Worm (Caenorhabditis elegans) whole organism, dauer: Measurements from ENCODE around the gene pitr-2.

Source experiments
- unc-62 ChIP-seq: sonication (generic microtip); optimal IDR thresholded peaks from 2 replicates; lab custom pipeline; 2017; ENCODE audit warnings: missing biosample characterization, missing genetic modification reagents, missing genetic modification characterization

The pitr-2 gene

DNA sequence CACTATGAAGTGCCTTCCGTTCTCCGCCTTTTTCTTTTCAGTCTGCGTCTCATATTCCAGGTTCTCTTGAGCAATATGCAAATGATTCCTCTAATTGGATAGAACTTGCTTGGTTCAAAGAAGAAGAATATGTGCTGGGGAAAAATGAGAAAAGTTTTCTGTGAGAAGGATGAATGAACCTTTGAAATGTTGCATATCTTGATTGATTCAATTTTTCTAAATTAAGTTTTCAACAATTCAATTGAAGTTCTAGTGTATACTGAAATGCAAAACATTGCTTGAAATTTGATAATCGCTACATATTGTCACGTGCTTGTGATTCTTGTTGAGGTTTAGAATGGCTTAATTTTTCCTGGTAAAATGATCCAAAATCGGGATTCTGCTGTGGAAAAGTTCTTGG, 20.1 kb upstream of the pitr-2 start:
- no peak for TF ChIP-seq unc-62 (GFP tag; lab: Kevin White, UChicago)

DNA sequence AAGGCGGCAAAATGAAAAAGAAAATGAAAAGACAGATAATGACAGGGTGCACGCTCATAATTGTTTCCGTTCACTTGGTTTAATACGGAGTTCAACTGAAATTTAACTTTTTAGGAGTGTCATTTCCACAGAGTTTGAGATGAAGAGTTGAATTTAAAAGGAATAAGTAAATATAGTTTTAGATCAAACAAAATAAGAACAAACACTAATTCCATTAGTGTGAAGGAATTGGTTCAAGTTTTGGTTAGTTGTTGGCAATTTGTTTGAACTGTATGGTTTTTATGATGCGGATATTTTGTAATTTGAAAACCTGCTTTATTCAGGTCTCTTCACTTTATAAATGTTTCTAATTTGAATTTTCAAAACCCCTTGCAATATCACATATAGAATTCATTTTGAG, 19.2 kb upstream of the pitr-2 start, which contains the start of gene B0222.15:
TSS of gene B0222.15 (minus strand) at position 101 of the 400 bp plus-strand sequence.
- TF ChIP-seq unc-62 (GFP tag; lab: Kevin White, UChicago) = no peak

DNA sequence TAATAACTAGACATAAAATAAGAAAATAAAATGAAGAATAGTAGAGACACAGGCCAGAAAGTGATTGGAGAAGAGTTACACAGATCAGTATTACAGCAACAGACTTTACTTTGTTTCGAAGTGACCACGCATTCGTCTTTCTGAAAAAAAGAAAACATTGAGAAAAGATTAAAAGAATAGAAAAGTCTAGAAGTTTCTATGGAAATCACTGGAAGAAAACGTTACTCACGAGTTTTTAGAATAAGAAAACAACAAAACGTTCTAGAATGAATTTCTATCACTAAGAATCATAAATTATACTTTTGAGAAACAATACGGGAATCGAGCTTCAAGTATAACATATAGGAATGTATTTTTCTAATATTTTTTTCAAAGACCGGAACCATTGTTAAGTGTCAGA, 18.1 kb upstream of the pitr-2 start:
- no peak for TF ChIP-seq unc-62 (GFP tag; lab: Kevin White, UChicago)

DNA sequence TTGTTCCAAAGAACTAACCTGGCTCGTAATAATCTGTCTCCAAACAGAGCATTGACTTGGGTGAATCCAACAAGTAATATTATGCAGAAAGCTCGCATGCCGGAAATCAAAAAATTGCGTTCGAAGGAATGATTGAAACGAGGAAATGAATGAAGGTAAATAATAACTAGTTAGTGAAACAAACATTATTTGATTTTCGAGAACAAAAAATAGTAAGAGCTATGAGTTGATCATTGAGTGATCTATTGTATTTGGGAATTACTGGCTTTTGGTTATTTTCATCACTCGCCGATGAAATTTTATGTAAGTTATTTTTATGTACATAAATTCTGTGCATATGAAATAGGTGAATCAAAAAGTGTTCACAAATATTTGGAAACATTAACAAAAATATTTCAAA, 17.3 kb upstream of the pitr-2 start, which contains the start of gene B0222.5:
TSS of gene B0222.5 (minus strand) at position 101 of the 400 bp plus-strand sequence.
- no peak for TF ChIP-seq unc-62 (GFP tag; lab: Kevin White, UChicago)

DNA sequence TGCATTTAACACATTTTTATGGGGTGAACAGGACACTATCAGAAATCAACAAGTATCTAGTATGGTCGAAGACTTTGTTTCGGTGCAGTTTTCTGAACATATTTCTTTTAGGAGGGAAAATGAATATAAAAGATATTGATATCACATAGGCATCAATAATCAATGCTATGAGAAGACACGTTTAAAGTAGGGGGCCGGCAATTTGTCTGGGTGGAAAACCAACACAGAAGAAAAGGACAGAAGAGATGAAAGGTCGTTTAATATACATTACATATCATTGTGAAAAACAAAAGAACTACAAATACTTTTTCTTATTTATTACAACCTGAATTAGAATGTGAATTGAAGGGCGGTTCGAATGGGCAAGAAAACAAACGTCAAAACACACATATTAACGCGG, 14.8 kb upstream of the pitr-2 start:
- no peak for TF ChIP-seq unc-62 (GFP tag; lab: Kevin White, UChicago)

DNA sequence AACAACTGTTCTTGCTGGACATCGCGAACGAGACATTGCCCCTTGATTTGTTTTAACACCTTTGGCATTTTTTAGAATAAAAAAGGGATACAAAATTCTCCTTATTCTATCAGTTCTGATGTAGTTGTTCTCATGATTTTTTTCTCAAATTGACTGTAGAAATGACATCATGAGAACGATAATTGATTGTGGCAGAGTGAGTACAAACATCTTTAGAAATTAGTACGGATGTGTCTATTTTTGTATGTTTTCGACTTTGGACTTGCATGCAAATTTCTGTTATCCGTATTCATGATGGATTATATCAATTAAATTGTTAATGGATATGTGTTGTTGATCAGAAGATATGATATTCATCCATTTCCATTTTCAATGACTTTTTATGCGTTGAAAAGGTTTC, 10.6 kb upstream of the pitr-2 start:
- no peak for TF ChIP-seq unc-62 (GFP tag; lab: Kevin White, UChicago)

DNA sequence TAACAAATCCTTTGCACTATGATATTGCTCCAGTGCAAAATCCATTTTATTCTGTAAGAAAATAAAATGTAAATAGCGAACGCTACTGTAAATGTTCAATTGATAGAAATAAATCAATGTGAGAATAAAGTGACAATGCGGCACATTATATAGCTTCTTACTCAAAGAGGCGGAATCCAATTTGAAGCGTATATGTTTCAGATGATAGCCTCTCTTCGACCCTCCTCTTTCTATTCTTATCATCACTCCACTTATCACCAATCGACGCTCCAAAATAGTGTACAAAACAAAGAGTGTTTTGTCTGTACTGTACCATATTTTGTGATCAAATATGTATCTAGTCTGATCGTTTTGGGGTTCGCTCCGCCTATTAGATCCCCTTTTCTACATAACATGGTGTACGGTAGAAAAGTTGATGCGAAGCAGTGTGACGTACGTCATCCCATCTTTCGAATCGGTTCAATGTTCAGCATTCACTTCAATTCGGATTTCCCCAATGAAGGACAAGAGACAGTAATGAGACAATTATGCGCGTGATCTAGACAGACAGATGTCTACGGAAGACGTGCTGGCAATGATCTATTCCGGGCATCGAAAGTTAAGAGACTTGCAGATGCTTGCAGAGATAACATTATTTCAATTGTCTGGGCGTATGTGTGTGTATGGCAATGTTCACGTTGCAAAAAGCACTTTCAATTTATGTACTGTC, 9.5 kb upstream of the pitr-2 start, which contains the start of gene spl-2:
TSS of gene spl-2 (minus strand) at position 51 of the 709 bp plus-strand sequence.
- TF ChIP-seq unc-62 (GFP tag; lab: Kevin White, UChicago) = no peak

DNA sequence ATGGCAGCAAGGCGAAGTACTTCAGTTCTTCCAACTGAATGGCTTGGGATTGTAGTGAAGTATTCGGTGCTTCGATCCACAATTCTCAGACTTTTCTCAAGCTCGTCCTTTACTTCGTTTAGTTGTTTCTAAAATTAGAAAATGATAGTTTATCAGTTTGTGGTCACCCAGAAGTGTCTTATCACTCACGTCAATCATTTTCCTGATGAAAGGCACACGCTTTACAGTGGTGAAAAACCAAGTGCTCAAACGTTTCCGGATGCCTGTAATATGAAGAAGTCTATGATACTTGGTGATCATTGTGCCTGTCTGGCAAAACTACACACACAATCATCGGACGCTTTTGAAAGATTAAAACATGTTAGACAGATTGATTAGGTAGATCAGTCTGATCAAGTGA, 8.7 kb upstream of the pitr-2 start:
- no peak for TF ChIP-seq unc-62 (GFP tag; lab: Kevin White, UChicago)

DNA sequence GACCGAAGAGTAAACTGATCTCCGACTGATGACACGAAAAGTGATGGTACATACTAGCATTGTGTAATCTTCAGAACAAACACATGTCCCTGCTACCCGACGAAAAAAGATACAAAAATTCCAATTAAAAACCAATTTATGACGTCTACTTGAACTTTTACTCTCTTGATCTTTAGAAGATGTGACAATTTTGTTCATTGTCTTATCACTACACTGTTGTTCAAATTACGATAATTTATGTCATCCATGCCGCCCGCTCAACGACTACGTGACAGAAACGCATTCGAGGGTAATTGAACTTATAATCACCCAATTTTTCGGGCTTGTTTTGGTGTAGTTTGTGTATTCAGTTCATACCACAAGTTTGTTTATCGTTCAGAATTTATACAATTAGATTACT, 6.4 kb upstream of the pitr-2 start:
- no peak for TF ChIP-seq unc-62 (GFP tag; lab: Kevin White, UChicago)

DNA sequence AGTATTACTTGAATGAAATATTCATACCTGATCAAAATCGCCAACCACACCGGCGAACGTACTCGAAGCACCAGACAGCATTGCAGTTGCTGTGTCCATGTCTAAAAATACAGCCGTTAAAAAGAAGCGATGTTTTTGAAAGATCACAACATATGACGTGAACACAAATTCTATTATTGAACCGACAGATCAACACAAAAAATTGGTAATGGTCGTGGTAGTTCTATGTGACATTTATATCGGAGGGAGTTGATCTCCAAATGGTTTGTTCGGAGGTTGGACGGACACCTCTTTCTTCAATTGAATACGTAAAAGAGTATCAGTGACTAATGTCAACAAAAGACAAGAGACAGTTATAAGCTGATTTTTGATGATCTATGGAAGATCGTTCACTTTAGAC, 3.8 kb upstream of the pitr-2 start, which contains the start of gene pitr-3:
TSS of gene pitr-3 (minus strand) at position 101 of the 400 bp plus-strand sequence.
- no peak for TF ChIP-seq unc-62 (GFP tag; lab: Kevin White, UChicago)

DNA sequence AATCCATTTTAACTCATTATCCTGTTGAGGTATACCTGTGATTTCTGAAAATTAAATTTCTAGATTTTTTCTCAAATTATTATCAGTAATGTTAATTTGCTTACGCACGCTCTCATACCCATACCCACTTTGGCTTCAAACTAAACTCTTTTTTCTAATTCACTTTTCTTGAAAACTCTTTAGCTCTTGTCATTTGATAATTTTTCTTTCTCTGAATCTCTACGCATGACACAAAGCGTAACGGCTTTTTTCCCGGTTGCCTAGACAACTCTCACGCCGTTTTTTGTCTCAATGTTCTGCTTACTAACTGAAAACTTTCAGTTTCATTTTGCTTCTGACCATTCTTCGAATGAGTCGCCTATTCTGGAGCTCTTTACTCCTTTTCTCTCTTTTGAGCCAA, 3.6 kb downstream of the pitr-2 start, which contains the start of gene B0222.1:
TSS of gene B0222.1 (plus strand) at position 306 of the 400 bp plus-strand sequence.
- TF ChIP-seq unc-62 (GFP tag; lab: Kevin White, UChicago) = no peak

DNA sequence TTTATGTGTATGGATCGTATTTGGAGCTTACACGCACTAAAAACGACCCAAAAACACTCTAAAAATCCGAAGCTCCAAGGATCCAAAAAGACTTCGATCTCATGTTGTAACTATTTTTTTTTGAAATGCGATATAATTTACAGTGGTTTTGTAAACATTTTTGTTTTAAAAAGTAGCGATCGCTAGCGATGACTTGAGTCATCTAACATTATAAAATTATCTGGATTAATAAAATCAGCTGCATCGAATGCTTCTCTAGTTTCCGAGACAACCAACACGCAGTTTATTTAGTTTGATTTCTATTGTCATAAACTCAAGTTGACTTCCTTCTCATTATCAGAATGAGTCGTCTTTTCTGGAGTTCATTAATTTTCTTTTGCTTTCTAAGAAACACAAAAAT, 5.5 kb downstream of the pitr-2 start, which contains the start of gene F21C10.1:
TSS of gene F21C10.1 (plus strand) at position 301 of the 400 bp plus-strand sequence.
- TF ChIP-seq unc-62 (GFP tag; lab: Kevin White, UChicago) = no peak

DNA sequence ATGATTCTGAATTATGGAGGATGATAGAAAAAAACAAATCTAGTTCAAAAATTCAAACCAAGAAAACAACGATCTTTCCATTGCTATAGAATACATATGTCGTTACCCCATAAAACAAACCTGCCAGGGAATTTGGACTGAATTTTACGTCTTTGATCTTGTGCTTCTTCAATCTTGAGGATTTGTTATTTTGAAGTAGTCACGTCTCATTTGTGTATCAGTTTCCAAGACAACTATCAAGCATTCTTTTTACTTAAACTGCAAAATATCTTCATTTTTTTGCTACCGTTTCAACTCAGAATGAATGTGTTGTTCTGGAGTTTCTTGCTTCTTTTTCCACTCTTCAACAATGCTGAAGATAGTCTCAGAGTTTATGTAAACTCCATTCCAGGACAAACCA, 6.8 kb downstream of the pitr-2 start, which contains the start of gene F21C10.19:
TSS of gene F21C10.19 (plus strand) at position 301 of the 400 bp plus-strand sequence.
- no peak for TF ChIP-seq unc-62 (GFP tag; lab: Kevin White, UChicago)

DNA sequence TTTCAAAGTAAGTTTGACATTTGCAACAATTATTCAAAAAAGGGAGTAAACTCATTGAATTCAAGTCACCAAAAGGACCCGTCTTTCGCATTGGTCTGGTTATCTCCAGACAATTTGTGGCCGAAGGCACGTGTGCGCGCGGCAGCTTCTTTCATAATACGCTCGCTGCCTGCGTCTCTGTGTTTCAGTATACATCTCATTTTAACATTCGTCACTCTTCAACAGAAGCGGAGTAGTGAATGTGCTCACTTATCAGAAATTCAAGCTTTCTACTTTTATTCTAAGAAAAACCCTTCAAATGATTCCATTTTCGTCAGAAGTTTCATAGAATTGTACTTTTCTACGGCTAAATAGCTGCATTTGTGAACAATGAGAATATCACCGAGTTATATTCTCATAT, 9.0 kb downstream of the pitr-2 start:
- no peak for TF ChIP-seq unc-62 (GFP tag; lab: Kevin White, UChicago)

DNA sequence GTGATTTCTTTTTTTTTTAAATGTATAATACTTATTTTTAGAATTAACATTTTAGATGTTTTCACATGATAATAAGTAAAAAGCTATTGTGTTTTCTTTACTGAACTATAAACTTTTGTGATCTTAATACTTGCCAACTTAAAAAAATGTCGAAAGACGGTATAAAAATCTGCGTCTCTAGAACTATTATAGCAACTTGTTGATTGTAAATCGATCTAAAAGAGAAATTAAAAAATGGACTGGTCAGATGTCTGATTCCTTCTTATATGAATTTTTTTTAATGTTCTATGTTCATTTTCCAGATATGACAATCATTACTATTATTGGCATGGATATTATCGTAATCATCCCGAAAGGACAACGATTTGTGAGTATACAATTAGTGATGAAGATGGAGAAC, 9.7 kb downstream of the pitr-2 start, which contains the start of gene F21C10.3:
TSS of gene F21C10.3 (plus strand) at position 301 of the 400 bp plus-strand sequence.
- TF ChIP-seq unc-62 (GFP tag; lab: Kevin White, UChicago) = no peak

DNA sequence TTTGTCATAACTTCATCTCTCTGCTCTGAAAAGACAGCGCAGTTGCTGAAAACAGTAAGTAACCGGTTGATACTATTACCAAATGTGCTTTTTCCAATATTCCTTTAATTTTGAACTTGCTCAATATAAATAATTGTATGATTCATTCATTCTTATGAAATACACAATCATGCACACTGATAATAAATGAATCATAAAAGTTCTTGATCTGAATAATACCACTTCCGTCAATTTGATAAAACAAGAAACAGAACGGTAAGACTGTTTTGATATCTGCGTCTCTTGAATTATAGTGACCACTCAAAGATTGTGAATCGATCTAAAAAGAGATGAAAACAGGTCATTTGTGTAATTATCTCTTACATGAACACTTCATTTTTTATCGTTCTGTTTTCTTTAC, 11.2 kb downstream of the pitr-2 start, which contains the start of gene F21C10.4:
TSS of gene F21C10.4 (plus strand) at position 301 of the 400 bp plus-strand sequence.
- no peak for TF ChIP-seq unc-62 (GFP tag; lab: Kevin White, UChicago)

DNA sequence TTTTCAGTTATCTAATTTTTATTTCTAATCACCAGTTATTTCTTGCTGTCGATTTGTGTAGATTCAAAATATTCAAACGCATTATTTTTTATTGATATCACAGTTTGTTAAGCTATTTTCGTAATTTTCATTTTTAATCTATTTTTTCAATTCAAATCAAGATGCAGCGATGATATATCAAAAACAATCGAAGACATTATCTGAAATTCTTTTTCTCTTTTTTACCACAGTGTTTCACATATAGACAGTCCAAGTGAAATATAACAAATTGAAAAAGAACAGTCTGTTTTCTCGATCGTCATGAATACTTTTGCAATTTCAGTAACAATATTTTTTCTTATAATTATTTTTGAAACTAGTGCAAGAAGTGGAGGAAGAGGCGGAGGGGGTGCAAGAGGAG, 12.2 kb downstream of the pitr-2 start, which contains the start of gene F21C10.5:
TSS of gene F21C10.5 (plus strand) at position 301 of the 400 bp plus-strand sequence.
- TF ChIP-seq unc-62 (GFP tag; lab: Kevin White, UChicago) = no peak
